Fruit fly (Drosophila melanogaster): ENCODE results near the gene CG17721.

Gene CG17721

DNA sequence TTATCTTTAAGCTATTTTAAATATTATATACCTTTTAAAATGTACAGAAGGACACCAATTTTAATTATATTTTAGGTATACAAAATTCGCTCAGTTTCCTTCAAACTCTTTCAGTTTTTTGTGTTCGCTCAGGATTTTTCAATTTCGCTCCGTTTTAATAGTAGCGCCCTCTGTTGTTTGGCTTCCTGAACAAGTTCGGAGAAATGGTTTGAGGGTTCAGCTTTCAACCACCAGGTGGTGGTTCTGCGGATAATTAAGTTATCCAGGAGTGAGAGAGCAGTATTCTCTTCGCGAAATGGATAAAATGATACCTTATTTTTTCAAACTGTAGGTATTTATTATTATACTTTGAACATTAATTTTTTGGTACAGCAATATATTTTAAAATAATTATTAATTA is 34.1 kb downstream of the CG17721 start (continued):
- TF ChIP-seq CG12219 (GFP tag; optimal IDR thresholded peaks at IDR 0.05) (peak; percentile 84), Xbp1 (GFP tag; optimal IDR thresholded peaks at IDR 0.05) (peak; percentile 72), E2f1 (GFP tag; IDR thresholded peaks at IDR 0.05) (no peak), CG18764 (GFP tag; optimal IDR thresholded peaks at IDR 0.05) (peak; percentile 82), twi (tag; optimal IDR thresholded peaks at IDR 0.05) (no peak), Pdp1 (GFP tag; optimal IDR thresholded peaks at IDR 0.05) (peak in 1 of 2 experiments; percentile 62), ash1 (GFP tag; optimal IDR thresholded peaks at IDR 0.05) (peak; percentile 29), lmd (GFP tag; IDR thresholded peaks at IDR 0.05) (peak; percentile 15; the same call in 1 of the 2 replicates), salm (tag; optimal IDR thresholded peaks at IDR 0.05) (no peak), HLHmδ (GFP tag; optimal IDR thresholded peaks at IDR 0.05) (peak; percentile 94), dimm (GFP tag; IDR thresholded peaks at IDR 0.05) (0 out of 2 replicates have a peak, but pooled peaks have one; percentile 6), crc (GFP tag; optimal IDR thresholded peaks at IDR 0.05) (no peak), CG6689 (GFP tag; IDR thresholded peaks at IDR 0.05) (peak; percentile 40; the same call in 1 of the 2 replicates), CG2712 (tag; optimal IDR thresholded peaks at IDR 0.05) (peak; percentile 79), CG18599 (GFP tag; optimal IDR thresholded peaks at IDR 0.05) (peak; percentile 65), CG6254 (GFP tag; optimal IDR thresholded peaks at IDR 0.05) (peak; percentile 85), caup (GFP tag; optimal IDR thresholded peaks at IDR 0.05; ENCODE audit: severe bottlenecking) (peak; percentile 82), CG11723 (GFP tag; optimal IDR thresholded peaks at IDR 0.05) (peak; percentile 68), CG1529 (GFP tag; optimal IDR thresholded peaks at IDR 0.05) (peak; percentile 75), slp2 (GFP tag; optimal IDR thresholded peaks at IDR 0.05) (peak; percentile 55), Chrac-16 (GFP tag; optimal IDR thresholded peaks at IDR 0.05) (peak; percentile 62), CG2202 (tag; optimal IDR thresholded peaks at IDR 0.05) (peak; percentile 56), psq (GFP tag; optimal IDR thresholded peaks at IDR 0.05) (no peak), CG16863 (GFP tag; optimal IDR thresholded peaks at IDR 0.05) (peak; percentile 53), pnt (GFP tag; optimal IDR thresholded peaks at IDR 0.05) (peak; percentile 8), sqz (GFP tag; optimal IDR thresholded peaks at IDR 0.05) (peak; percentile 83), CG8290 (GFP tag; optimal IDR thresholded peaks at IDR 0.05) (peak; percentile 62), CG8290 (tag; optimal IDR thresholded peaks at IDR 0.05) (peak in 1 of 2 experiments; percentile 29), NfI (GFP tag; optimal IDR thresholded peaks at IDR 0.05) (peak; percentile 82), danr (GFP tag; IDR thresholded peaks at IDR 0.05) (no peak), Dp (GFP tag; optimal IDR thresholded peaks at IDR 0.05) (no peak), Dad (GFP tag; optimal IDR thresholded peaks at IDR 0.05) (peak; percentile 12), Max (GFP tag; optimal IDR thresholded peaks at IDR 0.05) (peak; percentile 63), CG34422 (GFP tag; IDR thresholded peaks at IDR 0.05) (peak; percentile 13; the same call in 1 of the 3 replicates), pros (GFP tag; optimal IDR thresholded peaks at IDR 0.05) (no peak), Sry-β (GFP tag; optimal IDR thresholded peaks at IDR 0.05) (peak; percentile 60), slbo (GFP tag; IDR thresholded peaks at IDR 0.05) (no peak), ranshi (GFP tag; IDR thresholded peaks at IDR 0.05) (0 out of 2 replicates have a peak, but pooled peaks have one; percentile 6), gsb (GFP tag; IDR thresholded peaks at IDR 0.05) (no peak), CG9797 (GFP tag; optimal IDR thresholded peaks at IDR 0.05) (no peak), CG11696 (GFP tag; IDR thresholded peaks at IDR 0.05) (no peak), H2.0 (GFP tag; IDR thresholded peaks at IDR 0.05) (peak; percentile 18; the same call in 1 of the 2 replicates), ara (GFP tag; IDR thresholded peaks at IDR 0.05) (peak; percentile 77), Atf3 (GFP tag; optimal IDR thresholded peaks at IDR 0.05) (peak; percentile 66), grn (GFP tag; optimal IDR thresholded peaks at IDR 0.05) (no peak), sim (GFP tag; IDR thresholded peaks at IDR 0.05) (peak; percentile 52; the same call in 1 of the 2 replicates), Gsc (GFP tag; IDR thresholded peaks at IDR 0.05) (no peak), dysf (GFP tag; IDR thresholded peaks at IDR 0.05) (peak; percentile 37; the same call in 1 of the 3 replicates), CG17912 (GFP tag; optimal IDR thresholded peaks at IDR 0.05) (peak; percentile 79), CG15011 (GFP tag; optimal IDR thresholded peaks at IDR 0.05) (peak; percentile 31), insv (GFP tag; optimal IDR thresholded peaks at IDR 0.05) (peak in 1 of 2 experiments; percentile 65)
